Fruit fly (Drosophila melanogaster) whole organism, embryonic: ENCODE data around the gene mask.

Experiments used
- Aef1 ChIP-seq: fragments of 200-800 bp; sonication (Bioruptor generic); IDR thresholded peaks from 3 replicates; pipeline ENCODE4 v1.3.6; 2022; ENCODE audit warnings: missing biosample characterization, missing genetic modification characterization
- CG10543 ChIP-seq: fragments of 200-800 bp; sonication (Bioruptor generic); optimal IDR thresholded peaks from 3 replicates; lab custom pipeline; 2017; ENCODE audit warnings: missing biosample characterization, mild to moderate bottlenecking, missing genetic modification characterization, moderate library complexity
- CG11695 ChIP-seq: fragments of 200-800 bp; sonication (Bioruptor generic); IDR thresholded peaks from 3 replicates; pipeline ENCODE4 v1.3.6; 2022; ENCODE audit warnings: missing biosample characterization, missing genetic modification characterization
- CG12236 ChIP-seq: fragments of 200-800 bp; sonication (Bioruptor generic); optimal IDR thresholded peaks from 2 replicates; lab custom pipeline; 2016; ENCODE audit warnings: missing biosample characterization, missing genetic modification characterization
- CG12769 ChIP-seq: fragments of 200-800 bp; sonication (Bioruptor generic); optimal IDR thresholded peaks from 2 replicates; lab custom pipeline; 2019; ENCODE audit warnings: missing biosample characterization, mild to moderate bottlenecking, missing genetic modification characterization, moderate library complexity
- CG1647 ChIP-seq: fragments of 200-800 bp; sonication (Bioruptor generic); optimal IDR thresholded peaks from 3 replicates; lab custom pipeline; 2016; ENCODE audit warnings: missing biosample characterization, missing genetic modification characterization
- CG17912 ChIP-seq: fragments of 200-800 bp; sonication (Bioruptor generic); optimal IDR thresholded peaks from 2 replicates; lab custom pipeline; 2018; ENCODE audit warnings: missing biosample characterization, mild to moderate bottlenecking, missing genetic modification characterization
- CG2199 ChIP-seq: fragments of 200-800 bp; sonication (Bioruptor generic); IDR thresholded peaks from 3 replicates; pipeline ENCODE4 v1.3.6; 2022; ENCODE audit warnings: missing biosample characterization, missing genetic modification characterization
- CG30020 ChIP-seq: fragments of 200-800 bp; optimal IDR thresholded peaks from 2 replicates; lab custom pipeline; 2019; ENCODE audit warnings: missing biosample characterization, mild to moderate bottlenecking, missing genetic modification characterization, moderate library complexity
- CG30403 ChIP-seq: fragments of 200-800 bp; sonication (Bioruptor generic); optimal IDR thresholded peaks from 3 replicates; lab custom pipeline; 2016; ENCODE audit warnings: missing biosample characterization, missing genetic modification characterization
- CG34376 ChIP-seq: fragments of 200-800 bp; sonication (Bioruptor generic); optimal IDR thresholded peaks from 2 replicates; lab custom pipeline; 2018; ENCODE audit warnings: missing biosample characterization, mild to moderate bottlenecking, missing genetic modification characterization
- CG7372 ChIP-seq: fragments of 200-800 bp; sonication (Bioruptor generic); IDR thresholded peaks from 2 replicates; pipeline ENCODE4 v1.3.6; 2022; ENCODE audit warnings: missing biosample characterization, missing genetic modification characterization
- CG8290 ChIP-seq, 3 experiments: fragments of 200-800 bp; sonication (Bioruptor generic); optimal IDR thresholded peaks; 2 replicates each; lab custom pipeline; 2016 to 2019; ENCODE audit warnings: missing biosample characterization in 3 of 3, missing genetic modification characterization in 3 of 3, mild to moderate bottlenecking in 2 of 3, moderate library complexity in 1 of 3
- CG8765 ChIP-seq: fragments of 200-800 bp; sonication (Bioruptor generic); IDR thresholded peaks from 2 replicates; pipeline ENCODE4 v1.3.6; 2022; ENCODE audit warnings: missing biosample characterization, missing genetic modification characterization
- D19A ChIP-seq: fragments of 200-800 bp; optimal IDR thresholded peaks from 3 replicates; lab custom pipeline; 2019; ENCODE audit warnings: missing biosample characterization, mild to moderate bottlenecking, missing genetic modification characterization, moderate library complexity
- Deaf1 ChIP-seq: fragments of 200-800 bp; optimal IDR thresholded peaks from 3 replicates; lab custom pipeline; 2019; ENCODE audit warnings: missing biosample characterization, mild to moderate bottlenecking, missing genetic modification characterization, moderate library complexity
- Dll ChIP-seq: fragments of 200-800 bp; sonication (Bioruptor generic); IDR thresholded peaks from 4 replicates; pipeline ENCODE4 v1.3.6; 2022; ENCODE audit warnings: missing biosample characterization, missing genetic modification characterization; ENCODE audit not compliant: partially characterized antibody
- Dref ChIP-seq: fragments of 200-800 bp; sonication (Bioruptor generic); IDR thresholded peaks from 2 replicates; pipeline ENCODE4 v1.3.6; 2022; ENCODE audit warnings: missing biosample characterization, missing genetic modification characterization
- Med ChIP-seq: fragments of 200-800 bp; sonication (Bioruptor generic); peaks from one replicate; lab custom pipeline; 2016; ENCODE audit warnings: missing biosample characterization, missing genetic modification characterization, mild to moderate bottlenecking, inconsistent platforms, moderate library complexity
- NFAT ChIP-seq: fragments of 200-800 bp; sonication (Bioruptor generic); IDR thresholded peaks from 2 replicates; pipeline ENCODE4 v1.3.6; 2022; ENCODE audit warnings: missing biosample characterization, missing genetic modification characterization
- Nf-YB ChIP-seq: fragments of 200-800 bp; sonication (Bioruptor generic); optimal IDR thresholded peaks from 3 replicates; lab custom pipeline; 2019; ENCODE audit warnings: missing biosample characterization, mild to moderate bottlenecking, missing genetic modification characterization, moderate library complexity
- Oli ChIP-seq: fragments of 200-800 bp; sonication (Bioruptor generic); optimal IDR thresholded peaks from 2 replicates; lab custom pipeline; 2018; ENCODE audit warnings: missing biosample characterization, mild to moderate bottlenecking, missing genetic modification characterization, moderate library complexity
- Ptx1 ChIP-seq: fragments of 200-800 bp; sonication (Bioruptor generic); IDR thresholded peaks from 2 replicates; pipeline ENCODE4 v1.3.6; 2022; ENCODE audit warnings: missing biosample characterization, missing genetic modification characterization
- abd-A ChIP-seq: fragments of 200-800 bp; sonication (Bioruptor generic); optimal IDR thresholded peaks from 3 replicates; lab custom pipeline; 2019; ENCODE audit warnings: missing biosample characterization, mild to moderate bottlenecking, missing genetic modification characterization, moderate library complexity
- ap ChIP-seq: fragments of 200-800 bp; sonication (Bioruptor generic); IDR thresholded peaks from 2 replicates; pipeline ENCODE4 v1.3.6; 2022; ENCODE audit warnings: missing biosample characterization, missing genetic modification characterization
- cato ChIP-seq: fragments of 200-800 bp; sonication (Bioruptor generic); optimal IDR thresholded peaks from 2 replicates; lab custom pipeline; 2016; ENCODE audit warnings: missing biosample characterization, missing genetic modification characterization, borderline replicate concordance
- cg ChIP-seq: fragments of 200-800 bp; sonication (Bioruptor generic); optimal IDR thresholded peaks from 3 replicates; lab custom pipeline; 2019; ENCODE audit warnings: missing biosample characterization, mild to moderate bottlenecking, missing genetic modification characterization, moderate library complexity
- chinmo ChIP-seq: fragments of 200-800 bp; sonication (Bioruptor generic); IDR thresholded peaks from 4 replicates; pipeline ENCODE4 v1.3.6; 2022; ENCODE audit warnings: missing biosample characterization, missing genetic modification characterization; ENCODE audit not compliant: partially characterized antibody
- crp ChIP-seq, 2 experiments: fragments of 200-800 bp; sonication (Bioruptor generic); optimal IDR thresholded peaks; 2 replicates in 1 of 2; 3 replicates in 1 of 2; lab custom pipeline; 2017; ENCODE audit warnings: missing biosample characterization in 2 of 2, missing genetic modification characterization in 2 of 2, mild to moderate bottlenecking in 1 of 2, moderate library complexity in 1 of 2
- cwo ChIP-seq: fragments of 200-800 bp; sonication (Bioruptor generic); optimal IDR thresholded peaks from 3 replicates; lab custom pipeline; 2017; ENCODE audit warnings: missing biosample characterization, missing genetic modification characterization, mild to moderate bottlenecking, moderate library complexity, missing genetic modification reagents
- eve ChIP-seq, 2 experiments: fragments of >200 bp; optimal IDR thresholded peaks; 2 replicates each; lab custom pipeline; 2017; ENCODE audit warnings: missing biosample characterization in 2 of 2, missing genetic modification characterization in 2 of 2
- fd64A ChIP-seq: fragments of 200-800 bp; sonication (Bioruptor generic); optimal IDR thresholded peaks from 3 replicates; lab custom pipeline; 2018; ENCODE audit warnings: missing biosample characterization, mild to moderate bottlenecking, missing genetic modification characterization
- gem ChIP-seq: fragments of 200-800 bp; sonication (Bioruptor generic); optimal IDR thresholded peaks from 2 replicates; lab custom pipeline; 2019; ENCODE audit warnings: missing biosample characterization, mild to moderate bottlenecking, missing genetic modification characterization, moderate library complexity
- grn ChIP-seq: fragments of 200-800 bp; sonication (Bioruptor generic); optimal IDR thresholded peaks from 3 replicates; lab custom pipeline; 2017; ENCODE audit warnings: missing biosample characterization, missing genetic modification characterization
- kay ChIP-seq: fragments of 200-800 bp; sonication (Bioruptor generic); optimal IDR thresholded peaks from 2 replicates; lab custom pipeline; 2016; ENCODE audit warnings: missing biosample characterization, missing genetic modification characterization
- kni ChIP-seq: fragments of 200-800 bp; sonication (Bioruptor generic); optimal IDR thresholded peaks from 3 replicates; lab custom pipeline; 2017; ENCODE audit warnings: mild to moderate bottlenecking, missing biosample characterization, missing genetic modification reagents, missing genetic modification characterization
- lab ChIP-seq: fragments of 200-800 bp; sonication (Bioruptor generic); optimal IDR thresholded peaks from 3 replicates; lab custom pipeline; 2017; ENCODE audit warnings: missing biosample characterization, missing genetic modification characterization, mild to moderate bottlenecking, moderate library complexity, missing genetic modification reagents
- pros ChIP-seq: fragments of 200-800 bp; sonication (Bioruptor generic); optimal IDR thresholded peaks from 3 replicates; lab custom pipeline; 2019; ENCODE audit warnings: missing biosample characterization, mild to moderate bottlenecking, missing genetic modification characterization, moderate library complexity
- sd ChIP-seq: fragments of 200-800 bp; sonication (Bioruptor generic); optimal IDR thresholded peaks from 3 replicates; lab custom pipeline; 2018; ENCODE audit warnings: missing biosample characterization, mild to moderate bottlenecking, missing genetic modification characterization, moderate library complexity
- sens ChIP-seq: fragments of 200-800 bp; sonication (Bioruptor generic); peaks from one replicate; lab custom pipeline; 2016; ENCODE audit warnings: missing biosample characterization, missing genetic modification characterization
- so ChIP-seq: fragments of 200-800 bp; sonication (Bioruptor generic); IDR thresholded peaks from 3 replicates; pipeline ENCODE4 v1.3.6; 2022; ENCODE audit warnings: missing biosample characterization, missing genetic modification characterization
- sob ChIP-seq: fragments of 200-800 bp; sonication (Bioruptor generic); IDR thresholded peaks from 2 replicates; pipeline ENCODE4 v1.3.6; 2022; ENCODE audit warnings: missing biosample characterization, missing genetic modification characterization
- sug ChIP-seq: fragments of 200-800 bp; optimal IDR thresholded peaks from 2 replicates; lab custom pipeline; 2019; ENCODE audit warnings: missing biosample characterization, mild to moderate bottlenecking, missing genetic modification characterization, moderate library complexity
- tgo ChIP-seq: fragments of 200-800 bp; sonication (Bioruptor generic); IDR thresholded peaks from 3 replicates; pipeline ENCODE4 v1.3.6; 2022; ENCODE audit warnings: missing biosample characterization, missing genetic modification characterization
- twi ChIP-seq: fragments of 200-800 bp; optimal IDR thresholded peaks from 2 replicates; lab custom pipeline; 2019; ENCODE audit warnings: missing biosample characterization, mild to moderate bottlenecking, missing genetic modification characterization, moderate library complexity
- vvl ChIP-seq: fragments of 200-800 bp; sonication (Bioruptor generic); IDR thresholded peaks from 2 replicates; pipeline ENCODE4 v1.3.6; 2022; ENCODE audit warnings: missing biosample characterization, missing genetic modification characterization
- z ChIP-seq: fragments of 200-800 bp; sonication (Bioruptor generic); IDR thresholded peaks from 3 replicates; pipeline ENCODE4 v1.3.6; 2022; ENCODE audit warnings: missing biosample characterization, missing genetic modification characterization
- zfh1 ChIP-seq: fragments of 200-800 bp; sonication (Bioruptor generic); IDR thresholded peaks from 3 replicates; pipeline ENCODE4 v1.3.6; 2022; ENCODE audit warnings: missing biosample characterization, missing genetic modification characterization

The mask gene

DNA sequence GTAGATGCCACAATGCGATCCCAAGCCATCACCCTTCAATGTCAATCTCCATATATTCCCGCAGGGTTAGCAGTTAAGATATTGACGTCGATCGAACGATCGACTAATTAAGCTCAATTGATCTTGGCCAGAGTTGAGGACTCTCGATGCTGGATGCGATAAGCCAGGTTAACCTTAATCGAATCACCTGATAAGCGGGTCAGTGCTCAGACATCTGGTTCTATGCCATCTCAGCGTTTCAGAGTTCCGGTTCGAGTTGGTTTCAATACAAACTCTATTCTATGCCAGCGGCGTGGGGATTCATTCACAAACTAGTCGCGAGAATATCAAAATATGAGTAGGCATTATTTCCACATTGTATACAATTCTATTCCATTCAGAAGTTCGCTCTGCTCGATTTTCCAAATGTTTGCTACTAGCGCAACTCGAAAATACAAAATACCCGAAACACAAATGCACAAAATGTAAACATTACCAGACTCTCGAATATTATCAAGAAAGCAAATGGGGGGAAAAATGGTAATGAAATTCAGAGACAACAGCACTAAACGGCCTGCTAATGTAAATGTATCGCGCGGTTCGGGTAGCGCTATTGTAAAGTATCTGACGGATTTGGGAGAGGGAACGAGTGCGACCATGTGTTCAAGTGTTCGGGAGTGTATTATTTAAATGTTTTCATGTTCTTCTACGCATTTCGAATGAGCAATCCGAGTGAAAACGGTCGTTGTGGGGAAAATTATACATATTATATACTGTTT is 52.4 kb downstream of the mask start:
- TF ChIP-seq D19A (tag; lab: Kevin White, UChicago) (peak; percentile 34), grn (peak; percentile 15), CG12769 (peak; percentile 78), cato (GFP tag; lab: Kevin White, UChicago) (no peak), vvl (GFP tag; lab: Robert Waterston, UW) (peak; percentile 78), CG8765 (GFP tag; lab: Robert Waterston, UW) (no peak), CG17912 (GFP tag; lab: Kevin White, UChicago) (no peak), Aef1 (GFP tag; lab: Robert Waterston, UW) (no peak), CG2199 (GFP tag; lab: Robert Waterston, UW) (peak; percentile 96), tgo (GFP tag; lab: Robert Waterston, UW) (no peak), sug (tag; lab: Kevin White, UChicago) (peak; percentile 22), fd64A (no peak), ap (GFP tag; lab: Robert Waterston, UW) (no peak), CG12236 (no peak), CG8290 (GFP tag; optimal IDR thresholded peaks at IDR 0.05; lab: Kevin White, UChicago) (no peak), CG8290 (tag; optimal IDR thresholded peaks at IDR 0.05; lab: Kevin White, UChicago) (peak in 1 of 2 experiments; percentile 1), crp (GFP tag; optimal IDR thresholded peaks at IDR 0.05; lab: Kevin White, UChicago) (no peak), eve (GFP tag; optimal IDR thresholded peaks at IDR 0.05; lab: Kevin White, UChicago) (no peak), Dll (GFP tag; lab: Robert Waterston, UW) (0 out of 4 replicates have a peak, but pooled peaks have one; percentile 15), CG1647 (GFP tag; lab: Kevin White, UChicago) (no peak), sd (tag; lab: Kevin White, UChicago) (peak; percentile 48), Oli (tag; lab: Kevin White, UChicago) (no peak), CG34376 (peak; percentile 26), cwo (GFP tag; lab: Kevin White, UChicago) (no peak), zfh1 (0 out of 3 replicates have a peak, but pooled peaks have one; percentile 27), abd-A (tag; lab: Kevin White, UChicago) (peak; percentile 60), CG30403 (GFP tag; lab: Kevin White, UChicago) (no peak), Nf-YB (no peak), kni (peak; percentile 38), Deaf1 (tag; lab: Kevin White, UChicago) (peak; percentile 58), so (peak; percentile 42; the same call in 2 of the 3 replicates), cg (GFP tag; lab: Kevin White, UChicago) (peak; percentile 23), twi (tag; lab: Kevin White, UChicago) (peak; percentile 87), sens (GFP tag; lab: Kevin White, UChicago) (peak; percentile 10), gem (tag; lab: Kevin White, UChicago) (peak; percentile 61), CG7372 (GFP tag; lab: Robert Waterston, UW) (no peak), pros (GFP tag; lab: Kevin White, UChicago) (peak; percentile 3)

DNA sequence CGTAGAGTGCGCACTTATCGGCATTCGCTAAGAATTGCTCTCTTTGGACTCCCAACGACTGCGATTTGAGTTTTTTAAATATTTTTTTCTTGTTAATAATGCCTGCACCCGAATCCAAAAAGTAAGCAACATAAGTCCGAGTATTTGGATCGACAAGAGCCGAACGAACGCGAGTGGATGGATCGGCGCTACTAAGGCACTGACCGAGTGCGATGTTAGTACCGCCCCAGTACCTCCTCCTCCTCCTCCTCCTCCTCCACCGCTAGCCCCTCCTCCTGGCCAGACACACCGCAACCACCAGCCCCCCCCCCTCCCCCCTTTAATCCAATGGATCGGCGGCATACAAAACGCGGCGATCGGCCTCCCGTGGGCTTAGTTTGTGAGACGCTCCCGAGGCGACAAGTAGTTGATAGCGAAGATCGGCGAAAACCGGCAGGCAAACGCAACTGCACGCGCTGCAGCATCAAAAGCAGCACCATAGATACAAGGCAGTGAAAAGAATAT is 53.3 kb downstream of the mask start, which contains the start of gene CG6356:
Gene CG6356 (plus strand): TSS at position 374 of the 504 bp plus-strand sequence.
- peak; percentile 49 for TF ChIP-seq kni
- TF ChIP-seq Nf-YB = no peak
- TF ChIP-seq kay (GFP tag; lab: Kevin White, UChicago) = no peak
- TF ChIP-seq chinmo (GFP tag; lab: Robert Waterston, UW) = 0 out of 4 replicates have a peak, but pooled peaks have one; percentile 49
- TF ChIP-seq Dref (GFP tag; lab: Robert Waterston, UW) = 0 out of 2 replicates have a peak, but pooled peaks have one; percentile 6
- no peak for TF ChIP-seq CG30020 (tag; lab: Kevin White, UChicago)
- peak; percentile 31; the same call in 1 of the 2 replicates for TF ChIP-seq sob (GFP tag; lab: Robert Waterston, UW)
- peak; percentile 58 for TF ChIP-seq Med
- TF ChIP-seq CG10543 (GFP tag; lab: Kevin White, UChicago) = peak; percentile 87
- TF ChIP-seq CG11695 (GFP tag; lab: Robert Waterston, UW) = no peak
- TF ChIP-seq z (GFP tag; lab: Robert Waterston, UW) = 0 out of 3 replicates have a peak, but pooled peaks have one; percentile 58
- 0 out of 2 replicates have a peak, but pooled peaks have one; percentile 9 for TF ChIP-seq Ptx1 (GFP tag; lab: Robert Waterston, UW)
- TF ChIP-seq NFAT = 0 out of 2 replicates have a peak, but pooled peaks have one; percentile 33
- peak; percentile 14 for TF ChIP-seq lab (GFP tag; lab: Kevin White, UChicago)
- peak; percentile 12 for TF ChIP-seq CG34376
